Fruit fly (Drosophila melanogaster): ENCODE measurements around the gene Rpt3R.

The Rpt3R gene

DNA sequence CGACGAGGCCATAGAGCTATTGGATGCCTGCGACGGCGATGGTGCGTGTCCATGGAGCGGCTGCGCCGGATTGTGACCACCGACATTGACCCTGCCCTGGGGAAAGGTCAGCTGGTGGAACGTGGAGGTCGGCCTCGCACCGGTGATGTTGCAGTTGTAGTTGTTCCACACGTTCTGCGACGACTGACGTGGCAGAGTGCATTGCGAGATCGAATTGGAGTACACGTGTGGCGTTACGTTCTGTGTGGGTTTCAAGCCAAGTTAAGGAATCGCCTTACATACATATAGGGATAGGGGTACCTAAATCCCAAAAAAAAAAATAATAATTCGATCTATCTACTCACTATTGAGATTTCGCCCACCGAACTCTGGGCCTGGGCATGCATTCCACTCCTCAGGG, 21.2 kb downstream of the Rpt3R start:
- TF ChIP-seq CG11398 (GFP tag; optimal IDR thresholded peaks at IDR 0.05) (no peak), CG33213 (GFP tag; optimal IDR thresholded peaks at IDR 0.05) (no peak), CG15479 (GFP tag; optimal IDR thresholded peaks at IDR 0.05) (no peak), sens (GFP tag) (peak; percentile 26), CG12071 (GFP tag; optimal IDR thresholded peaks at IDR 0.05) (no peak), Med (GFP tag) (peak; percentile 58)

DNA sequence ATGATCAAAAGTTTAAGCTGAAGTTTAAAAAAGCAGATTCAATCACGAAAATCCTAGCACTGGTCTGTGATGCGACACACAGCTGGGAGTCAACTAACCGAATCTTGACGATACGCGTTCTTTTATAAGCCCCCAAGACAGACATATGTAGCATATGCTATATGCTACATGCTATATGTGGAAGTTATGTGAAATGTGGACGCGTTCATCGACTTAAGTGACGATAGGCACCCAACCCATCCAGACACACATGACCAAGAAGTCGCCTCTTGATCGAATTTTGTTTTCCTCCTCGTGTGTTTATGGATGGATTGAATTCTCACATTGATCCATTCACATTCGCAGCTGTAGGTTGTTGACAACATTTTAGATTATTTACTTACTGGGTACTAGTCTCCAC, 23.2 kb downstream of the Rpt3R start, which contains the start of gene alphaTub85E:
alphaTub85E (minus strand) TSS at position 101 of the 400 bp plus-strand sequence.
- TF ChIP-seq CG8765 (GFP tag; IDR thresholded peaks at IDR 0.05) (no peak), lmd (GFP tag; IDR thresholded peaks at IDR 0.05) (no peak), twi (tag; optimal IDR thresholded peaks at IDR 0.05) (peak; percentile 20), CG2199 (GFP tag; IDR thresholded peaks at IDR 0.05) (0 out of 3 replicates have a peak, but pooled peaks have one; percentile 45), Med (GFP tag) (peak; percentile 50)

DNA sequence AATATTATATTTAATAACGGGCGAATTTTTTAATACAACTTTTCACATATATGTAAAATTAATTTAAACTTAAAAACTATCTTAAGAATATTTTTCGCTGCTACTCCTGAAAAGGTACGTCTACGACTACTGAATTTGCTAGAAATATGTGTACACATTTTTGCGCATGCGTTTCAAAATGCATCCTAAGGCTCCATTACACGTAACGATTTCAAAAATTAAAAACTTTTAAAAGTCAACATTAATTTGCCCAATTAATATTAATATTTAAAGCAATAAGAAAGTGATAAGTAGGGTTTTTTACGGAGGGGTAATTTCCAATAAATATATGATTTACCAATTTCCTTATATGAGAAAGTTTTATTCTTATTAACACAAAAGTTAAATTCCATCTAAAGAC, 25.5 kb downstream of the Rpt3R start, which contains the start of gene FoxP:
FoxP (minus strand) TSS at position 89 of the 400 bp plus-strand sequence.
- no peak for TF ChIP-seq CG1602 (GFP tag; optimal IDR thresholded peaks at IDR 0.05)
- TF ChIP-seq Hmx (GFP tag; optimal IDR thresholded peaks at IDR 0.05): no peak
- no peak for TF ChIP-seq Med (GFP tag)
- TF ChIP-seq CrebB (tag; optimal IDR thresholded peaks at IDR 0.05): no peak
- peak; percentile 25 for TF ChIP-seq CG14710 (tag; optimal IDR thresholded peaks at IDR 0.05)
- peak; percentile 46 for TF ChIP-seq gem (tag; optimal IDR thresholded peaks at IDR 0.05)
- peak; percentile 24 for TF ChIP-seq CG10979 (tag; optimal IDR thresholded peaks at IDR 0.05)
- TF ChIP-seq CG43689 (GFP tag; IDR thresholded peaks at IDR 0.05): no peak
- no peak for TF ChIP-seq fd64A (GFP tag; optimal IDR thresholded peaks at IDR 0.05)
- peak; percentile 88 for TF ChIP-seq ewg (GFP tag; optimal IDR thresholded peaks at IDR 0.05)
- TF ChIP-seq chm (GFP tag; IDR thresholded peaks at IDR 0.05): no peak
- no peak for TF ChIP-seq fd102C (GFP tag; optimal IDR thresholded peaks at IDR 0.05)
- TF ChIP-seq CG31388 (GFP tag; optimal IDR thresholded peaks at IDR 0.05): no peak
- TF ChIP-seq PHDP (tag; optimal IDR thresholded peaks at IDR 0.05): peak; percentile 19
- no peak for TF ChIP-seq Hr39 (optimal IDR thresholded peaks at IDR 0.05)
- TF ChIP-seq CG30020 (tag; optimal IDR thresholded peaks at IDR 0.05): peak; percentile 62
- no peak for TF ChIP-seq CG33213 (GFP tag; optimal IDR thresholded peaks at IDR 0.05)
- no peak for TF ChIP-seq ttk (GFP tag; IDR thresholded peaks at IDR 0.05)
- no peak for TF ChIP-seq NK7.1 (GFP tag; optimal IDR thresholded peaks at IDR 0.05)
- no peak for TF ChIP-seq CG1603 (tag; optimal IDR thresholded peaks at IDR 0.05)
- no peak for TF ChIP-seq pita (GFP tag; optimal IDR thresholded peaks at IDR 0.05)
- peak; percentile 24 for TF ChIP-seq phol (tag; optimal IDR thresholded peaks at IDR 0.05)
- no peak for TF ChIP-seq CG4820 (GFP tag; optimal IDR thresholded peaks at IDR 0.05)
- TF ChIP-seq CG18764 (GFP tag; optimal IDR thresholded peaks at IDR 0.05): peak; percentile 61
- TF ChIP-seq H2.0 (GFP tag; IDR thresholded peaks at IDR 0.05): no peak
- no peak for TF ChIP-seq gsb (GFP tag; IDR thresholded peaks at IDR 0.05)
- TF ChIP-seq CG13424 (tag; optimal IDR thresholded peaks at IDR 0.05): peak; percentile 47
- TF ChIP-seq Dip3 (GFP tag; optimal IDR thresholded peaks at IDR 0.05): no peak

DNA sequence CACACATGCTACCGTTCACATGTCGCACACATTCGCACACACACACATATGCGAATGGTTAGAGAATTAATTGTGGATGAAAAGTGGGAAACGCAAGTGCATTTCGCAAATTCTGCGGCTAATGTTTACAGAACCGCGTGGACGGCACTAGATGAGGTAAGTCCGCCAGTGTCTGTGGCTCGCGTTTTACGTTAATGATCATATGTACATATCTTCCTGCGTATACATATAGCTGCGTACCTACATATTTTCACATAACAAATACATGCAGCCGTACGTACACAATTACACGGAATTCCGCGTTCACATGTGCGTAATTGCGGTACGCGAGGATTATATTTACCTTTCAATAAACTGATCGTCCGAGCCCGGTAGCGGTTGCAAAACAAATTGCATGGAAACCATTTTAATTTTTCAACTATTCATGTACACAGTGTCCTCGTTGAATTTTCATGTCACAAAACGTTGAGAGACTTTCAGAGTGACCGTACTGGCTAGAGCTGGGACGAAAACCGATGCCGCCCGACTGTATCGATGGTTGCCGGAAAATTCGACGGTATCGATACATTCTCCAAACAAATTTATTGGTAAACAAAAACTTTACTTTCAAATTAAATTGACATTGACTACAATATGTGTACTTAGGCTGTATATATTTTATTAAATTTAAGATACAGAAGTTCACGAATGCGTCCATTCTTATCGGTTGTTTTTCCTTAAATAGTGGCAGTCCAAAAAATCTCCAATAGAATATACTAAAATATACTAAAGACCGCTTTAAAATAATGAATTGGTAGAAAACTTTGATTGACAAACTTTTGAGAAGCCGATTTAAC, 31.0 kb downstream of the Rpt3R start, which contains the start of gene hyd:
hyd (minus strand) TSS at position 495 of the 836 bp plus-strand sequence.
- TF ChIP-seq ttk (GFP tag; IDR thresholded peaks at IDR 0.05) (no peak), Sin3A (optimal IDR thresholded peaks at IDR 0.05) (peak; percentile 70), CG2129 (GFP tag; IDR thresholded peaks at IDR 0.05; ENCODE audit: partially characterized antibody) (peak; percentile 77), caup (GFP tag; optimal IDR thresholded peaks at IDR 0.05; ENCODE audit: severe bottlenecking) (no peak), Bgb (GFP tag; IDR thresholded peaks at IDR 0.05; ENCODE audit: partially characterized antibody) (peak; percentile 85), Doc3 (GFP tag; IDR thresholded peaks at IDR 0.05; ENCODE audit: partially characterized antibody) (peak; percentile 78; the same call in 2 of the 3 replicates), CG7745 (tag; optimal IDR thresholded peaks at IDR 0.05) (no peak), CG5953 (GFP tag; IDR thresholded peaks at IDR 0.05) (no peak), CG2875 (GFP tag; optimal IDR thresholded peaks at IDR 0.05) (no peak), CG8478 (optimal IDR thresholded peaks at IDR 0.05) (peak; percentile 84), Nf-YC (tag; optimal IDR thresholded peaks at IDR 0.05) (no peak), tap (tag; optimal IDR thresholded peaks at IDR 0.05) (no peak), CTCF (GFP tag; optimal IDR thresholded peaks at IDR 0.05) (peak; percentile 34)
